Worm (Caenorhabditis elegans): ENCODE results near the gene F58B4.2.
A peak's percentile ranks its signal among the peaks of the same experiment; 100 is the strongest.

DNA sequence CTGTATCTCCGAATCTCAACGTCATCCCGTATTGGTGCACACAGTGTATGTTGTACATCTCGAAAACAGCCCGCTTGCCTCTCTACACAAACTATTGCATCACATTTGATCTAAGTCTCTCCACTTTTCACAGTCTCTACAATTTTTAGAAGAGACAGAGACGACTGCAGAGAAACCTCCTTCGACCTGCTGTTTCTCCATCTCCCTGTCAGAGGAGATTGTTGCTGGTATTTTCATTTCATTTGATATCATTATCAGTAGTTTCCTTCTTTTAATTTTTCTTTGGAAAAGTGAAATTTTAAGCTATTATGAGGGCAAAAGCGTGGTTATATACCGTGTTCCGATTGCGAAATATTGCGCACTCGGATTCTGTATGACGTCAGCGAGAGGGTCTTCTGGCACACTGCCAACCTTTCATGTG is 22.3 kb upstream of the F58B4.2 start:
- TF ChIP-seq unc-86 (tag; optimal IDR thresholded peaks at IDR 0.05): no peak
- TF ChIP-seq elt-2 (tag; optimal IDR thresholded peaks at IDR 0.05): peak; percentile 71
- no peak for TF ChIP-seq nhr-11 (tag; optimal IDR thresholded peaks at IDR 0.05)
- no peak for TF ChIP-seq pha-2 (tag; optimal IDR thresholded peaks at IDR 0.05)
- TF ChIP-seq ceh-22 (tag; optimal IDR thresholded peaks at IDR 0.05): no peak
- no peak for TF ChIP-seq ama-1 (optimal IDR thresholded peaks at IDR 0.05)
- no peak for TF ChIP-seq sox-2 (GFP tag; IDR thresholded peaks at IDR 0.05)
- no peak for TF ChIP-seq fkh-10 (GFP tag; optimal IDR thresholded peaks at IDR 0.05)
- no peak for TF ChIP-seq dve-1 (tag; optimal IDR thresholded peaks at IDR 0.05)
- no peak for TF ChIP-seq gmeb-2 (tag; optimal IDR thresholded peaks at IDR 0.05)
- TF ChIP-seq unc-42 (tag; optimal IDR thresholded peaks at IDR 0.05): peak; percentile 24
- peak; percentile 49 for TF ChIP-seq pqm-1 (tag; optimal IDR thresholded peaks at IDR 0.05)
